Fruit fly (Drosophila melanogaster) whole organism, adult: ENCODE results near the gene Vha55.

Experiments used
- CG11617 ChIP-seq: fragments of 200-800 bp; sonication (Bioruptor generic); optimal IDR thresholded peaks from 2 replicates; lab custom pipeline; 2017; ENCODE audit warnings: mild to moderate bottlenecking, missing biosample characterization, missing genetic modification reagents, missing genetic modification characterization
- CG12768 ChIP-seq: fragments of 200-800 bp; sonication (Bioruptor generic); optimal IDR thresholded peaks from 2 replicates; lab custom pipeline; 2017; ENCODE audit warnings: missing biosample characterization, missing genetic modification characterization, mild to moderate bottlenecking, moderate library complexity, missing genetic modification reagents
- CG14711 ChIP-seq: fragments of 200-800 bp; sonication (Bioruptor generic); optimal IDR thresholded peaks from 2 replicates; lab custom pipeline; 2018; ENCODE audit warnings: missing biosample characterization, mild to moderate bottlenecking, missing genetic modification characterization, moderate library complexity
- CG1620 ChIP-seq: fragments of 200-800 bp; sonication (Bioruptor generic); optimal IDR thresholded peaks from 2 replicates; lab custom pipeline; 2016; ENCODE audit warnings: missing biosample characterization, missing genetic modification characterization
- CG33017 ChIP-seq: fragments of 200-800 bp; sonication (Bioruptor generic); optimal IDR thresholded peaks from 2 replicates; lab custom pipeline; 2018; ENCODE audit warnings: missing biosample characterization, mild to moderate bottlenecking, missing genetic modification characterization, moderate library complexity
- CG5204 ChIP-seq: fragments of 200-800 bp; sonication (Bioruptor generic); optimal IDR thresholded peaks from 2 replicates; lab custom pipeline; 2016; ENCODE audit warnings: missing biosample characterization, missing genetic modification characterization
- CG7045 ChIP-seq: fragments of 200-800 bp; sonication (Bioruptor generic); optimal IDR thresholded peaks from 2 replicates; lab custom pipeline; 2017; ENCODE audit warnings: missing biosample characterization, mild to moderate bottlenecking, missing genetic modification characterization
- CG7101 ChIP-seq: fragments of 200-800 bp; sonication (Bioruptor generic); optimal IDR thresholded peaks from 2 replicates; lab custom pipeline; 2018; ENCODE audit warnings: missing biosample characterization, mild to moderate bottlenecking, missing genetic modification characterization, moderate library complexity
- Clk ChIP-seq: fragments of 200-800 bp; sonication (Bioruptor generic); optimal IDR thresholded peaks from 2 replicates; lab custom pipeline; 2017; ENCODE audit warnings: missing biosample characterization, missing genetic modification characterization
- Crg-1 ChIP-seq: fragments of 200-800 bp; sonication (Bioruptor generic); optimal IDR thresholded peaks from 2 replicates; lab custom pipeline; 2016; ENCODE audit warnings: missing biosample characterization, missing genetic modification characterization
- Hr96 ChIP-seq: fragments of 200-800 bp; sonication (Bioruptor generic); optimal IDR thresholded peaks from 2 replicates; lab custom pipeline; 2016; ENCODE audit warnings: missing biosample characterization, missing genetic modification characterization
- Mnt ChIP-seq: fragments of 200-800 bp; sonication (Bioruptor generic); optimal IDR thresholded peaks from 2 replicates; lab custom pipeline; 2016; ENCODE audit warnings: missing biosample characterization, mild to moderate bottlenecking, missing genetic modification characterization
- bab1 ChIP-seq: fragments of 200-800 bp; sonication (Bioruptor generic); optimal IDR thresholded peaks from 3 replicates; lab custom pipeline; 2019; ENCODE audit warnings: missing biosample characterization, mild to moderate bottlenecking, missing genetic modification characterization, moderate library complexity
- cic ChIP-seq: fragments of 200-800 bp; sonication (Bioruptor generic); optimal IDR thresholded peaks from 2 replicates; lab custom pipeline; 2017; ENCODE audit warnings: missing biosample characterization, mild to moderate bottlenecking, missing genetic modification characterization, moderate library complexity
- cnc ChIP-seq, 2 experiments: fragments of >200 bp; optimal IDR thresholded peaks; 2 replicates each; lab custom pipeline; 2017
- kay ChIP-seq: fragments of 200-800 bp; sonication (Bioruptor generic); peaks from one replicate; lab custom pipeline; 2016; ENCODE audit warnings: missing biosample characterization, missing genetic modification characterization, borderline replicate concordance
- ovo ChIP-seq: fragments of 200-800 bp; sonication (Bioruptor generic); optimal IDR thresholded peaks from 2 replicates; lab custom pipeline; 2016; ENCODE audit warnings: missing biosample characterization, missing genetic modification characterization
- pad ChIP-seq: fragments of 200-800 bp; sonication (Bioruptor generic); optimal IDR thresholded peaks from 3 replicates; lab custom pipeline; 2017; ENCODE audit warnings: missing biosample characterization, missing genetic modification characterization, mild to moderate bottlenecking, moderate library complexity, missing genetic modification reagents
- tj ChIP-seq: fragments of 200-800 bp; sonication (Bioruptor generic); optimal IDR thresholded peaks from 3 replicates; lab custom pipeline; 2017; ENCODE audit warnings: missing biosample characterization, mild to moderate bottlenecking, missing genetic modification characterization, moderate library complexity
- toe ChIP-seq: fragments of 200-800 bp; sonication (Bioruptor generic); optimal IDR thresholded peaks from 2 replicates; lab custom pipeline; 2016; ENCODE audit warnings: missing biosample characterization, missing genetic modification characterization

The Vha55 gene

DNA sequence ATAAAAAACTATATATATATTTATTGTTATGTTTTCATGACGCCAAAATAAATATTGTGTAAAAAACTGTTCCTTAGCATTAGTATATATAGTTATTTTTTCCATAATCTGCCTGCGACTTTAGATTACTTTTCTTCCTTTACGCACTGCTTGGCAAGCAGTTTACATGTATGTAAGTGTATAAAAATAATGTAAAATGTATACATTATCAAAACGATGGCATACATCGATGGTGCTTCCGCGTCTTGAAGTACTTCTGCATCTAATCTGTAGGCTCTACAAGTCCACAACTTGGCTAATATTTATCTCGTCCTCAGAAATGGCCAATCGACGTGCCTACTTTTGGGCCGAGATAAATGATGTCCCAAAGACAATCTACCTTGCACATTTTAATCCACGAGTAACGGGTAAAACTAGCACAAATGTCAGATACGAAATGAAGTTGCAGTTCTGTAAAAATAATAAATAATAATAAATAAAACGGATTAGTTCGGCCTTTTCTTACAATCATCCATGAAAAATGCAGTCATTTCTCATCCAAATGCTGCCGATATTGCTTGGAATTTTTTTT is 10.4 kb upstream of the Vha55 start, which contains the start of gene CG11608:
CG11608 (plus strand) TSS at position 521 of the 571 bp plus-strand sequence.
- no peak for TF ChIP-seq Mnt (GFP tag; lab: Kevin White, UChicago)
- peak; percentile 60 for TF ChIP-seq kay (GFP tag; lab: Kevin White, UChicago)
- no peak for TF ChIP-seq CG12768 (GFP tag; lab: Kevin White, UChicago)

DNA sequence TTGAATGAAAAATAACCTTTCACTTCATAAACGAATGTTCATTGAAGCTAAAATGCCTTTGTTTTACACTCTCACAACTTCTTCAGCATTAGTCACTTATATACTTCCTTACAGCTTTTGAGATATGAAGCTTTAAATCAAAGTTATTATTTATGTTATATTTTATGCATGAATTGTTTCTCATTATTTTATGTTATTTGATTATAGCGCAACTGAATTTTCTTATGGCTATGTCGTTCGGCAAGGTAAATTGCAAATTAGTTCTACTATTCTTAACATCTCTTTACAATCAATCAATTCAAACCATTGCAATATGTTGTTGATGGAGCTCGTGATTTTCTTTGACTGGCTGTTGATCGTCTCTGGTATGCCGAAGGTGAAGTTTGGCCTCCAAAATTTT is 8.6 kb upstream of the Vha55 start, which contains the start of gene CG11600:
CG11600 (plus strand) TSS at position 301 of the 400 bp plus-strand sequence.
- TF ChIP-seq CG33017 (no peak), Crg-1 (GFP tag; lab: Kevin White, UChicago) (no peak), Hr96 (GFP tag; lab: Kevin White, UChicago) (no peak), Clk (GFP tag; lab: Kevin White, UChicago) (no peak), cic (GFP tag; lab: Kevin White, UChicago) (no peak), kay (GFP tag; lab: Kevin White, UChicago) (no peak), tj (GFP tag; lab: Kevin White, UChicago) (no peak), CG7045 (GFP tag; lab: Kevin White, UChicago) (no peak), cnc (optimal IDR thresholded peaks at IDR 0.05; lab: Kevin White, UChicago) (no peak), CG14711 (tag; lab: Kevin White, UChicago) (no peak), CG5204 (no peak), CG11617 (GFP tag; lab: Kevin White, UChicago) (no peak)

DNA sequence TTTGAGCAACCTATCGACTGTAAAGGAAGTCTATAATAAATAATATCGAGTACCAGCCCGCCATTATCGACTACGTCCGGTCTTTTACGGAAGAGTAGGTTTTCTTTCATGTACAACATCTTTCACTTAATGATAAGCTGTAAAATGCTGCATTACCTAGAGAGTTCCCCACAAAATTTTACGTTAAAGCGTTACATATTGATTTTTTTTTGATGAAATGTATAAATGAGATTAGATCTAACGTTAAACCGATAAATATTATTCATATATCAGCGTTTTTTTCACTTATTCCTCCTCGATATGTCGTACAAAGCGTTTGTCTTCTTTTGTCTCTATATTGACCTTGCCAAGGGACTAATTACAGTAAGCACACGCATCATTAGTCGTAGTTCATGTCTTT is 7.0 kb upstream of the Vha55 start, which contains the start of gene CG11598:
CG11598 (plus strand) TSS at position 301 of the 400 bp plus-strand sequence.
- TF ChIP-seq bab1 (no peak), CG1620 (GFP tag; lab: Kevin White, UChicago) (no peak), Hr96 (GFP tag; lab: Kevin White, UChicago) (no peak), cic (GFP tag; lab: Kevin White, UChicago) (no peak), Mnt (GFP tag; lab: Kevin White, UChicago) (no peak), toe (no peak), CG5204 (no peak), Clk (GFP tag; lab: Kevin White, UChicago) (no peak)

DNA sequence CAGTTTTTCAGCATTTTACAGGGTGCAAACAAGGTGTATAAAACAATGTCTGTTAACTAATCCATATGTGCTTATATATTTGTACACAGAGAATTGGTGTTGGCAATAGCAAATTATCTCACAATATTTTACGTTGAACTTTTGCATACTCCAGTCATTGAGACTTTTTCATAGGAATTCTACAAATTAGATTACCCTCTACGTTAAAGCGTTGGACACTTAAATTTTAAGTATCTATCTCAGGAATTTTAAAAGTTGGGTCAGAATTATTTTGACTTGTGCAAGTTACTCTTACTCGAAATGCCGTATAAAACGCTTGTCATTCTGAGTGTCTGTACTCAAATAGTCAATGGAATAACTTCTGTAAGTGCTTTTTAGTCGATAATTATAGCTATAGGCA is 5.4 kb upstream of the Vha55 start, which contains the start of gene CG18530:
CG18530 (plus strand) TSS at position 301 of the 400 bp plus-strand sequence.
- TF ChIP-seq CG12768 (GFP tag; lab: Kevin White, UChicago), result no peak
- TF ChIP-seq CG33017, result no peak

DNA sequence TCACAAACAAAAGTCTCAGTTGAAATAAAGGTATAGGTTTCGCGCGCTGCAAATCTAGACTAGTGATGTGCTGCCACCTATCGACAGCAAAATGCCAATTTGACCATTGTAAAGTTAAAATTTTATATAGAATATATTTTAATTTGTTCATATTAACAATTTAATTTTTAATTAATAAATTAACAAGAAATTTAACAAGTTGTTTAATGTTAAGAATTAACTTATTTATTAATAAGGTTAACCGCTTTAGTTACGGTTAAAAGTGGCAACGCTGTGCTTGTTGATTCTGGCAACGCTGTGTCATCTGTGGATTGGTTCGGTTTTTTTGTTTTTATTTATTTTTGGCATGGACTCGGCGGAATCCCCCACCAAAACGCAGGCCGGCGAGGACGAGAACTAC is 2.7 kb upstream of the Vha55 start, which contains the start of gene Not10:
Not10 (plus strand) TSS at position 279 of the 400 bp plus-strand sequence.
- TF ChIP-seq ovo (peak; percentile 0), cnc (optimal IDR thresholded peaks at IDR 0.05; lab: Kevin White, UChicago) (no peak), toe (peak; percentile 43), CG11617 (GFP tag; lab: Kevin White, UChicago) (peak; percentile 17), cic (GFP tag; lab: Kevin White, UChicago) (no peak), CG7101 (tag; lab: Kevin White, UChicago) (peak; percentile 61), Hr96 (GFP tag; lab: Kevin White, UChicago) (no peak), CG7045 (GFP tag; lab: Kevin White, UChicago) (no peak), kay (GFP tag; lab: Kevin White, UChicago) (peak; percentile 71), CG14711 (tag; lab: Kevin White, UChicago) (peak; percentile 57), CG5204 (no peak), Crg-1 (GFP tag; lab: Kevin White, UChicago) (peak; percentile 50), CG33017 (peak; percentile 41), tj (GFP tag; lab: Kevin White, UChicago) (peak; percentile 8), CG1620 (GFP tag; lab: Kevin White, UChicago) (no peak), Clk (GFP tag; lab: Kevin White, UChicago) (no peak), CG12768 (GFP tag; lab: Kevin White, UChicago) (no peak), bab1 (peak; percentile 59), Mnt (GFP tag; lab: Kevin White, UChicago) (peak; percentile 13), pad (peak; percentile 7)

DNA sequence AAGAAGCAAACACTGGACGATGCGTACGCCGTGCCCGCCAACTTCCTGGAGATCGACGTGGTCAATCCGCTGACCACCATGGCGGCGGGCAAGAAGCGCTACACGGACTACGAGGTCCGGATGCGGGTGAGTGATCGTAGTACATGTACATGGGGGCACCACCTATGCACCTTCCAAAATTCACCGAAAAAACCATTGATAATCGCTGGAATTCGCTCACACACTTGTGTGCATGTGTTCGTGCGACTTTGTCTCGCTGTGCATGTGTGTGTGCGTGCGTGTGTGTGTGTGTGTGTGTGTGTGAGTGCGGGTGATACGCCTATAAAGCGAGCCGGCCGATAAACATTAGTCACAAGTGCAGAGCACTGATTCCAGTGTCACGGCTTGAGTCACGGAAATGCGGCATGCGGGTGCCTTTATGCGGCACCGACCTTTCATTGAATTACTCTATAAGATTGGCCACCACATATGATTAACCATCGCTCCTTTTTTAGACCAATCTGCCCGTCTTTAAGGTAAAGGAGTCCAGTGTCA is 833 bp upstream of the Vha55 start:
- TF ChIP-seq kay (GFP tag; lab: Kevin White, UChicago) (peak; percentile 81), CG7101 (tag; lab: Kevin White, UChicago) (no peak), pad (no peak), ovo (no peak), Clk (GFP tag; lab: Kevin White, UChicago) (no peak), CG11617 (GFP tag; lab: Kevin White, UChicago) (no peak), cnc (optimal IDR thresholded peaks at IDR 0.05; lab: Kevin White, UChicago) (no peak)
